Worm (Caenorhabditis elegans): ENCODE data around the gene ZC239.16.
"Not testable (repeated sequence)": the region's sequence is repeated elsewhere in the genome, so short reads cannot be mapped to it uniquely, and the experiment has no call there.

ce11 chrII:3191544-3191943, 33.6 kb downstream of the ZC239.16 start, which contains the start of gene Y27F2A.9:
- TF ChIP-seq ama-1 (optimal IDR thresholded peaks at IDR 0.05); fos-1 (tag; optimal IDR thresholded peaks at IDR 0.05); nhr-25 (tag; optimal IDR thresholded peaks at IDR 0.05); nhr-237 (tag; optimal IDR thresholded peaks at IDR 0.05); ztf-11 (tag; optimal IDR thresholded peaks at IDR 0.05); nhr-12 (tag; optimal IDR thresholded peaks at IDR 0.05); elt-1 (tag; optimal IDR thresholded peaks at IDR 0.05); nhr-10 (tag; optimal IDR thresholded peaks at IDR 0.05); zag-1 (tag; optimal IDR thresholded peaks at IDR 0.05); skn-1 (tag; optimal IDR thresholded peaks at IDR 0.05); lin-13 (GFP tag; optimal IDR thresholded peaks at IDR 0.05); peb-1 (tag; optimal IDR thresholded peaks at IDR 0.05); snpc-4 (tag; optimal IDR thresholded peaks at IDR 0.05): not testable (repeated sequence)

Measured in whole organism, L2 larva.